Fruit fly (Drosophila melanogaster) whole organism, embryonic: Measurements from ENCODE around the gene CycA.

Experiments
- Antp ChIP-seq: fragments of 200-800 bp; sonication (Bioruptor generic); optimal IDR thresholded peaks from 3 replicates; lab custom pipeline; 2016; ENCODE audit warnings: missing biosample characterization, missing genetic modification characterization
- Atf3 ChIP-seq: fragments of 200-800 bp; sonication (Bioruptor generic); optimal IDR thresholded peaks from 3 replicates; lab custom pipeline; 2016; ENCODE audit warnings: missing biosample characterization, missing genetic modification characterization
- BEAF-32 ChIP-seq: fragments of 200-800 bp; sonication (Bioruptor generic); optimal IDR thresholded peaks from 3 replicates; lab custom pipeline; 2017; ENCODE audit warnings: missing biosample characterization, missing genetic modification characterization, mild to moderate bottlenecking, moderate library complexity, missing genetic modification reagents
- CG13287 ChIP-seq: fragments of 200-800 bp; sonication (Bioruptor generic); IDR thresholded peaks from 2 replicates; pipeline ENCODE4 v1.3.6; 2022; ENCODE audit warnings: missing biosample characterization, missing genetic modification characterization; ENCODE audit not compliant: partially characterized antibody
- CG14710 ChIP-seq: fragments of 200-800 bp; sonication (Bioruptor generic); optimal IDR thresholded peaks from 3 replicates; lab custom pipeline; 2019; ENCODE audit warnings: missing biosample characterization, mild to moderate bottlenecking, missing genetic modification characterization, moderate library complexity
- CG16813 ChIP-seq: fragments of 200-800 bp; sonication (Bioruptor generic); IDR thresholded peaks from 3 replicates; pipeline ENCODE4 v1.3.6; 2022; ENCODE audit warnings: missing biosample characterization, missing genetic modification characterization; ENCODE audit not compliant: partially characterized antibody
- CG17186 ChIP-seq: fragments of 200-800 bp; sonication (Bioruptor generic); optimal IDR thresholded peaks from 3 replicates; lab custom pipeline; 2017; ENCODE audit warnings: missing biosample characterization, missing genetic modification reagents, missing genetic modification characterization
- CG1792 ChIP-seq: fragments of 200-800 bp; sonication (Bioruptor generic); optimal IDR thresholded peaks from 2 replicates; lab custom pipeline; 2016; ENCODE audit warnings: missing biosample characterization, missing genetic modification characterization
- CG2120 ChIP-seq: fragments of 200-800 bp; sonication (Bioruptor generic); optimal IDR thresholded peaks from 3 replicates; lab custom pipeline; 2016; ENCODE audit warnings: missing biosample characterization, missing genetic modification characterization
- CG4617 ChIP-seq: fragments of 200-800 bp; sonication (Bioruptor generic); optimal IDR thresholded peaks from 3 replicates; lab custom pipeline; 2016; ENCODE audit warnings: missing biosample characterization, missing genetic modification characterization, borderline replicate concordance
- CG7271 ChIP-seq: fragments of 200-800 bp; sonication (Bioruptor generic); optimal IDR thresholded peaks from 2 replicates; lab custom pipeline; 2018; ENCODE audit warnings: missing biosample characterization, mild to moderate bottlenecking, missing genetic modification characterization, moderate library complexity
- CG9797 ChIP-seq: fragments of 200-800 bp; sonication (Bioruptor generic); optimal IDR thresholded peaks from 3 replicates; lab custom pipeline; 2018; ENCODE audit warnings: missing biosample characterization, mild to moderate bottlenecking, missing genetic modification characterization
- Dp ChIP-seq: fragments of 200-800 bp; sonication (Bioruptor generic); optimal IDR thresholded peaks from 2 replicates; lab custom pipeline; 2018; ENCODE audit warnings: missing biosample characterization, mild to moderate bottlenecking, missing genetic modification characterization, moderate library complexity
- Dref ChIP-seq: fragments of 200-800 bp; sonication (Bioruptor generic); IDR thresholded peaks from 2 replicates; pipeline ENCODE4 v1.3.6; 2022; ENCODE audit warnings: missing biosample characterization, missing genetic modification characterization
- E2f2 ChIP-seq: fragments of 200-800 bp; sonication (Bioruptor generic); IDR thresholded peaks from 2 replicates; pipeline ENCODE4 v1.3.6; 2022; ENCODE audit warnings: missing biosample characterization, missing genetic modification characterization
- Fer1 ChIP-seq: fragments of 200-800 bp; sonication (Bioruptor generic); optimal IDR thresholded peaks from 2 replicates; lab custom pipeline; 2017; ENCODE audit warnings: missing biosample characterization, mild to moderate bottlenecking, missing genetic modification characterization
- Hr3 ChIP-seq: fragments of 200-800 bp; sonication (Bioruptor generic); optimal IDR thresholded peaks from 3 replicates; lab custom pipeline; 2016; ENCODE audit warnings: missing biosample characterization, missing genetic modification characterization
- MBD-R2 ChIP-seq: fragments of 200-800 bp; sonication (Bioruptor generic); IDR thresholded peaks from 2 replicates; pipeline ENCODE4 v1.3.6; 2022; ENCODE audit warnings: missing biosample characterization, missing genetic modification characterization
- MESR4 ChIP-seq: fragments of 200-800 bp; sonication (Bioruptor generic); optimal IDR thresholded peaks from 2 replicates; lab custom pipeline; 2018; ENCODE audit warnings: missing biosample characterization, mild to moderate bottlenecking, missing genetic modification characterization, moderate library complexity
- MTF-1 ChIP-seq: fragments of 200-800 bp; sonication (Bioruptor generic); optimal IDR thresholded peaks from 2 replicates; lab custom pipeline; 2018; ENCODE audit warnings: missing biosample characterization, mild to moderate bottlenecking, missing genetic modification characterization, borderline replicate concordance
- Med ChIP-seq: fragments of 200-800 bp; sonication (Bioruptor generic); peaks from one replicate; lab custom pipeline; 2016; ENCODE audit warnings: missing biosample characterization, missing genetic modification characterization, mild to moderate bottlenecking, inconsistent platforms, moderate library complexity
- ap ChIP-seq: fragments of 200-800 bp; sonication (Bioruptor generic); IDR thresholded peaks from 2 replicates; pipeline ENCODE4 v1.3.6; 2022; ENCODE audit warnings: missing biosample characterization, missing genetic modification characterization
- bbx ChIP-seq: fragments of 200-800 bp; sonication (Bioruptor generic); IDR thresholded peaks from 2 replicates; pipeline ENCODE4 v1.3.6; 2022; ENCODE audit warnings: missing biosample characterization, missing genetic modification characterization; ENCODE audit not compliant: partially characterized antibody
- bsh ChIP-seq, 2 experiments: fragments of 200-800 bp; sonication (Bioruptor generic); optimal IDR thresholded peaks; 2 replicates each; lab custom pipeline; 2017 to 2018; ENCODE audit warnings: mild to moderate bottlenecking in 2 of 2, missing biosample characterization in 2 of 2, missing genetic modification characterization in 2 of 2, moderate library complexity in 1 of 2
- dysf ChIP-seq: fragments of 200-800 bp; sonication (Bioruptor generic); IDR thresholded peaks from 3 replicates; pipeline ENCODE4 v1.3.6; 2022; ENCODE audit warnings: missing biosample characterization, missing genetic modification characterization
- gfzf ChIP-seq: fragments of 200-800 bp; sonication (Bioruptor generic); optimal IDR thresholded peaks from 2 replicates; lab custom pipeline; 2016; ENCODE audit warnings: missing biosample characterization, mild to moderate bottlenecking, missing genetic modification characterization, moderate library complexity
- gro ChIP-seq: fragments of 200-800 bp; sonication (Bioruptor generic); optimal IDR thresholded peaks from 2 replicates; lab custom pipeline; 2016; ENCODE audit warnings: missing biosample characterization, missing genetic modification characterization
- gsb-n ChIP-seq: fragments of 200-800 bp; sonication (Bioruptor generic); optimal IDR thresholded peaks from 3 replicates; lab custom pipeline; 2018; ENCODE audit warnings: missing biosample characterization, mild to moderate bottlenecking, missing genetic modification characterization
- hb ChIP-seq: fragments of 200-800 bp; sonication (Bioruptor generic); IDR thresholded peaks from 3 replicates; pipeline ENCODE4 v1.3.6; 2022; ENCODE audit warnings: missing biosample characterization, missing genetic modification characterization; ENCODE audit not compliant: partially characterized antibody
- hkb ChIP-seq, 2 experiments: fragments of 200-800 bp in 1 of 2; fragments of >200 bp in 1 of 2; sonication (Bioruptor generic) in 1 of 2; IDR thresholded peaks in 1 of 2; optimal IDR thresholded peaks in 1 of 2; 2 replicates each; pipeline versions ENCODE4 v1.3.6 to Lab custom; 2017 to 2022; ENCODE audit warnings: missing biosample characterization in 1 of 2, missing genetic modification characterization in 1 of 2
- maf-S ChIP-seq: fragments of 200-800 bp; sonication (Bioruptor generic); optimal IDR thresholded peaks from 2 replicates; lab custom pipeline; 2016; ENCODE audit warnings: missing biosample characterization, missing genetic modification characterization
- mirr ChIP-seq: fragments of 200-800 bp; sonication (Bioruptor generic); optimal IDR thresholded peaks from 3 replicates; lab custom pipeline; 2018; ENCODE audit warnings: missing biosample characterization, mild to moderate bottlenecking, missing genetic modification characterization
- phol ChIP-seq: fragments of 200-800 bp; sonication (Bioruptor generic); optimal IDR thresholded peaks from 3 replicates; lab custom pipeline; 2018; ENCODE audit warnings: missing biosample characterization, mild to moderate bottlenecking, missing genetic modification characterization, moderate library complexity
- pzg ChIP-seq: fragments of 200-800 bp; sonication (Bioruptor generic); optimal IDR thresholded peaks from 3 replicates; lab custom pipeline; 2018; ENCODE audit warnings: missing biosample characterization, mild to moderate bottlenecking, missing genetic modification characterization, moderate library complexity
- sim ChIP-seq: fragments of 200-800 bp; sonication (Bioruptor generic); IDR thresholded peaks from 2 replicates; pipeline ENCODE4 v1.3.6; 2022; ENCODE audit warnings: missing biosample characterization, missing genetic modification characterization
- stwl ChIP-seq: fragments of 200-800 bp; sonication (Bioruptor generic); optimal IDR thresholded peaks from 3 replicates; lab custom pipeline; 2018; ENCODE audit warnings: missing biosample characterization, mild to moderate bottlenecking, missing genetic modification characterization, moderate library complexity
- tio ChIP-seq: fragments of 200-800 bp; sonication (Bioruptor generic); optimal IDR thresholded peaks from 2 replicates; lab custom pipeline; 2017; ENCODE audit warnings: missing biosample characterization, missing genetic modification characterization, inconsistent platforms
- trem ChIP-seq: fragments of 200-800 bp; optimal IDR thresholded peaks from 3 replicates; lab custom pipeline; 2019; ENCODE audit warnings: missing biosample characterization, mild to moderate bottlenecking, missing genetic modification characterization, moderate library complexity
- unc-4 ChIP-seq: fragments of 200-800 bp; sonication (Bioruptor generic); IDR thresholded peaks from 2 replicates; pipeline ENCODE4 v1.3.6; 2022; ENCODE audit warnings: missing biosample characterization, missing genetic modification characterization; ENCODE audit not compliant: partially characterized antibody

Gene CycA

dm6 chr3L:11795440-11795983, 37.9 kb downstream of the CycA start, which contains the start of gene Klp68D (continued):
- no peak for TF ChIP-seq Med (GFP tag; lab: Kevin White, UChicago)
- TF ChIP-seq Antp (GFP tag; lab: Kevin White, UChicago), result no peak
- TF ChIP-seq CG17186 (GFP tag; lab: Kevin White, UChicago), result peak; percentile 6
- peak; percentile 24 for TF ChIP-seq phol (tag; lab: Kevin White, UChicago)
- TF ChIP-seq CG7271, result no peak
- no peak for TF ChIP-seq hb (GFP tag; lab: Robert Waterston, UW)
- TF ChIP-seq Dref (GFP tag; lab: Robert Waterston, UW), result peak; percentile 33; the same call in 1 of the 2 replicates
- TF ChIP-seq maf-S (GFP tag; lab: Kevin White, UChicago), result no peak
- TF ChIP-seq gsb-n, result no peak
- peak; percentile 95 for TF ChIP-seq E2f2 (GFP tag; lab: Robert Waterston, UW)
- TF ChIP-seq MBD-R2 (GFP tag; lab: Robert Waterston, UW), result peak; percentile 65
- TF ChIP-seq ap (GFP tag; lab: Robert Waterston, UW), result no peak

- TF ChIP-seq CG16813, result 0 out of 3 replicates have a peak, but pooled peaks have one; percentile 25
- peak; percentile 58 for TF ChIP-seq gfzf (GFP tag; lab: Kevin White, UChicago)
- no peak for TF ChIP-seq Fer1 (GFP tag; lab: Kevin White, UChicago)
- TF ChIP-seq Dp, result peak; percentile 40
- peak; percentile 40; the same call in 1 of the 2 replicates for TF ChIP-seq E2f2 (GFP tag; lab: Robert Waterston, UW)
- no peak for TF ChIP-seq Dref (GFP tag; lab: Robert Waterston, UW)
- TF ChIP-seq stwl (tag; lab: Kevin White, UChicago), result peak; percentile 15
- no peak for TF ChIP-seq MTF-1
- no peak for TF ChIP-seq gro (GFP tag; lab: Kevin White, UChicago)
- TF ChIP-seq BEAF-32 (GFP tag; lab: Kevin White, UChicago), result peak; percentile 16
- TF ChIP-seq CG4617 (GFP tag; lab: Kevin White, UChicago), result peak; percentile 59
- TF ChIP-seq trem (tag; lab: Kevin White, UChicago), result peak; percentile 16
- no peak for TF ChIP-seq mirr
- 0 out of 2 replicates have a peak, but pooled peaks have one; percentile 35 for TF ChIP-seq CG13287 (GFP tag; lab: Robert Waterston, UW)
- TF ChIP-seq unc-4, result no peak
- no peak for TF ChIP-seq tio
- TF ChIP-seq pzg, result peak; percentile 17
- no peak for TF ChIP-seq Atf3 (GFP tag; lab: Kevin White, UChicago)
- no peak for TF ChIP-seq sim (GFP tag; lab: Robert Waterston, UW)
- peak; percentile 30 for TF ChIP-seq CG9797 (GFP tag; lab: Kevin White, UChicago)
- peak; percentile 18 for TF ChIP-seq MESR4 (GFP tag; lab: Kevin White, UChicago)
- peak; percentile 10 for TF ChIP-seq CG14710
- no peak for TF ChIP-seq bsh (GFP tag; optimal IDR thresholded peaks at IDR 0.05; lab: Kevin White, UChicago)
- TF ChIP-seq MBD-R2 (GFP tag; lab: Robert Waterston, UW), result peak; percentile 67; the same call in 1 of the 2 replicates
- TF ChIP-seq bbx, result no peak
- peak; percentile 30 for TF ChIP-seq Med (GFP tag; lab: Kevin White, UChicago)
- no peak for TF ChIP-seq CG2120
- TF ChIP-seq dysf (GFP tag; lab: Robert Waterston, UW), result no peak
- no peak for TF ChIP-seq CG1792 (GFP tag; lab: Kevin White, UChicago)
- no peak for TF ChIP-seq Hr3 (GFP tag; lab: Kevin White, UChicago)
- no peak for TF ChIP-seq hkb (optimal IDR thresholded peaks at IDR 0.05; lab: Kevin White, UChicago)
- no peak for TF ChIP-seq hkb (GFP tag; IDR thresholded peaks at IDR 0.05; lab: Robert Waterston, UW)
These were observed 40.1 kb downstream of the CycA start, which contains the start of the genes twy and CG10907 for dm6 chr3L:11793233-11793800. Gene twy (minus strand): TSS chr3L:11793283. Gene CG10907 (plus strand): TSS chr3L:11793514.
